Worm (Caenorhabditis elegans): ENCODE measurements around the gene C07A9.13.

ce11 chrIII:9638159-9638754 lies 42.8 kb downstream of the C07A9.13 start:
- no peak for TF ChIP-seq hnd-1 (tag; optimal IDR thresholded peaks at IDR 0.05)
- no peak for TF ChIP-seq ama-1 (optimal IDR thresholded peaks at IDR 0.05)
- TF ChIP-seq B0310.2 (tag; optimal IDR thresholded peaks at IDR 0.05) = no peak
